Fruit fly (Drosophila melanogaster): ENCODE results near the gene Mur29B.

Mur29B gene

DNA sequence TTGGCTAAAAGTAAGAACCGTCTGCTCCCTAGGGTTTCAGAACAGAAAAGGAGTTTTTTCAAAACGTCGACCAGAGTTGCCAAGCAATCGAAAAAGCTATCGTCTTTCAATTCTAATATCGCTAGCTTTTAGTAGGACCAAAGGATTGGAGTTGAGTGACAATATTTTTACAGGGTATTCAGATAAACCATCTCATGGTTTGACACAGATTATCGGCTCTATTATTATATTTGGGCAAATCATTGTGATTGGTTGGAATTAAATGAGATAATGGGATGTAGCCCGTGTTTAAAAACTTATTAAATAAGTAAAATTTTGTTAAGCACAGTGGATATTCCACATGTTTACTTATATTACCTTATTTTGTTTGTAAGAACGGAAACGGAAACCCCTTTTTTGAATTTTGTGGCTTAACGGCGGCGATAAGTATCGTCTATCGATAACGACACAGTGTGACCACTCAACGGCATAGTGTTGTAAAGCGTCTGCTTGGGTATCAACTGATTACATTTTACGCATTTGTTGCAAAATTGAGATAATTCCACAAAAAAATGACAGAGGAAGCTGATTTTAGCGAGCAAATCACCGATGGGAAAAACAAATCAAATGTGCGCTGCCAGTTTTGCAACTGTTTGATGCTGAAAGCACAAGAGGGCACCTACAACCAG lies 32.0 kb upstream of the Mur29B start, which contains the start of the genes mtsh and strat (continued):
- TF ChIP-seq Mes4 (GFP tag; optimal IDR thresholded peaks at IDR 0.05): peak; percentile 6
- no peak for TF ChIP-seq gt (GFP tag; IDR thresholded peaks at IDR 0.05)
- TF ChIP-seq CG11093 (GFP tag; IDR thresholded peaks at IDR 0.05): no peak
- peak; percentile 85 for TF ChIP-seq MTF-1 (GFP tag; optimal IDR thresholded peaks at IDR 0.05; ENCODE audit: borderline replicate concordance)
- peak; percentile 21 for TF ChIP-seq twi (tag; optimal IDR thresholded peaks at IDR 0.05)
- TF ChIP-seq bbx (GFP tag; IDR thresholded peaks at IDR 0.05; ENCODE audit: partially characterized antibody): peak; percentile 75
- no peak for TF ChIP-seq CG1024 (GFP tag; IDR thresholded peaks at IDR 0.05)
- TF ChIP-seq Oli (tag; optimal IDR thresholded peaks at IDR 0.05): no peak
- TF ChIP-seq crc (GFP tag; optimal IDR thresholded peaks at IDR 0.05): no peak
- no peak for TF ChIP-seq abd-A (tag; optimal IDR thresholded peaks at IDR 0.05)
- no peak for TF ChIP-seq CG11398 (GFP tag; optimal IDR thresholded peaks at IDR 0.05)
- no peak for TF ChIP-seq z (GFP tag; IDR thresholded peaks at IDR 0.05)
- peak; percentile 21 for TF ChIP-seq CG10209 (GFP tag; optimal IDR thresholded peaks at IDR 0.05)
- TF ChIP-seq nom (GFP tag; optimal IDR thresholded peaks at IDR 0.05): peak; percentile 45
- TF ChIP-seq Aef1 (GFP tag; IDR thresholded peaks at IDR 0.05): no peak
- no peak for TF ChIP-seq corto (GFP tag; optimal IDR thresholded peaks at IDR 0.05)
- TF ChIP-seq az2 (GFP tag; optimal IDR thresholded peaks at IDR 0.05): peak; percentile 19
- TF ChIP-seq chn (GFP tag; optimal IDR thresholded peaks at IDR 0.05): peak; percentile 28
- TF ChIP-seq CG10147 (GFP tag; optimal IDR thresholded peaks at IDR 0.05): no peak
- TF ChIP-seq CG18476 (GFP tag; optimal IDR thresholded peaks at IDR 0.05): no peak
- TF ChIP-seq CG15696 (tag; optimal IDR thresholded peaks at IDR 0.05): no peak
- TF ChIP-seq CG11723 (GFP tag; optimal IDR thresholded peaks at IDR 0.05): peak; percentile 32
- peak; percentile 22 for TF ChIP-seq CG8359 (GFP tag; optimal IDR thresholded peaks at IDR 0.05; ENCODE audit: borderline replicate concordance)
- peak; percentile 75 for TF ChIP-seq CG15601 (tag; optimal IDR thresholded peaks at IDR 0.05)
- TF ChIP-seq CG4854 (GFP tag; optimal IDR thresholded peaks at IDR 0.05): peak; percentile 63
- TF ChIP-seq CG2116 (GFP tag; optimal IDR thresholded peaks at IDR 0.05): peak; percentile 78
- TF ChIP-seq GATAe (GFP tag; conservative IDR thresholded peaks at IDR 0.05): peak; percentile 63; the same call in 1 of the 2 replicates
- TF ChIP-seq sima (GFP tag; optimal IDR thresholded peaks at IDR 0.05): peak; percentile 56
- TF ChIP-seq Bdp1 (GFP tag; optimal IDR thresholded peaks at IDR 0.05): no peak
- TF ChIP-seq Bgb (GFP tag; IDR thresholded peaks at IDR 0.05; ENCODE audit: partially characterized antibody): peak; percentile 73
- no peak for TF ChIP-seq yki (optimal IDR thresholded peaks at IDR 0.05)
- TF ChIP-seq CG8388 (GFP tag; optimal IDR thresholded peaks at IDR 0.05): peak; percentile 48
- no peak for TF ChIP-seq NC2α (GFP tag; optimal IDR thresholded peaks at IDR 0.05)
- TF ChIP-seq Asciz (GFP tag; optimal IDR thresholded peaks at IDR 0.05): peak; percentile 70
- TF ChIP-seq grau (tag; optimal IDR thresholded peaks at IDR 0.05): no peak
- no peak for TF ChIP-seq Lim3 (GFP tag; IDR thresholded peaks at IDR 0.05)
- TF ChIP-seq CG12071 (GFP tag; optimal IDR thresholded peaks at IDR 0.05): peak; percentile 71
- TF ChIP-seq CG11696 (GFP tag; IDR thresholded peaks at IDR 0.05): 0 out of 2 replicates have a peak, but pooled peaks have one; percentile 37
- TF ChIP-seq Blimp-1 (GFP tag; optimal IDR thresholded peaks at IDR 0.05): peak; percentile 30
- TF ChIP-seq Hr39 (optimal IDR thresholded peaks at IDR 0.05): no peak
- TF ChIP-seq so (GFP tag; IDR thresholded peaks at IDR 0.05): peak; percentile 60; the same call in 1 of the 3 replicates
- peak; percentile 51 for TF ChIP-seq Antp (GFP tag; optimal IDR thresholded peaks at IDR 0.05)
- TF ChIP-seq tll (GFP tag; optimal IDR thresholded peaks at IDR 0.05): peak in 1 of 2 experiments; percentile 12
- TF ChIP-seq fru (optimal IDR thresholded peaks at IDR 0.05): no peak
- TF ChIP-seq ftz-f1 (GFP tag; optimal IDR thresholded peaks at IDR 0.05): no peak
- no peak for TF ChIP-seq Abd-B (GFP tag; optimal IDR thresholded peaks at IDR 0.05)
- peak; percentile 73 for TF ChIP-seq Fer3 (tag; optimal IDR thresholded peaks at IDR 0.05)
- TF ChIP-seq CG34224 (GFP tag; IDR thresholded peaks at IDR 0.05; ENCODE audit: partially characterized antibody): peak; percentile 59
- TF ChIP-seq sna (GFP tag; IDR thresholded peaks at IDR 0.05; ENCODE audit: partially characterized antibody): no peak; the same call in none of the 2 replicates
- no peak for TF ChIP-seq CG11247 (GFP tag; IDR thresholded peaks at IDR 0.05)
